Worm (Caenorhabditis elegans) whole organism, mixed stage, embryonic: Measurements from ENCODE around the gene ZK673.11.
"Not testable (repeated sequence)": the region's sequence is repeated elsewhere in the genome, so short reads cannot be mapped to it uniquely, and the experiment has no call there.

ENCODE experiments used
- blmp-1 ChIP-seq: fragments of 150-350 bp; optimal IDR thresholded peaks from 2 replicates; lab custom pipeline; 2014; ENCODE audit warnings: missing biosample characterization, missing genetic modification characterization
- drap-1 ChIP-seq: fragments of 200-800 bp; sonication (Bioruptor generic); optimal IDR thresholded peaks from 3 replicates; lab custom pipeline; 2018; ENCODE audit warnings: mild to moderate bottlenecking, missing genetic modification characterization, missing compliant biosample characterization
- hlh-1 ChIP-seq: fragments of 150-350 bp; optimal IDR thresholded peaks from 2 replicates; lab custom pipeline; 2014; ENCODE audit warnings: missing biosample characterization, missing genetic modification reagents, missing genetic modification characterization
- lsy-2 ChIP-seq: fragments of 150-350 bp; optimal IDR thresholded peaks from 2 replicates; lab custom pipeline; 2014; ENCODE audit warnings: missing biosample characterization, missing genetic modification characterization
- nhr-12 ChIP-seq: fragments of 150-350 bp; optimal IDR thresholded peaks from 2 replicates; lab custom pipeline; 2014; ENCODE audit warnings: missing biosample characterization, missing genetic modification characterization
- nhr-237 ChIP-seq: fragments of 150-350 bp; optimal IDR thresholded peaks from 2 replicates; lab custom pipeline; 2014; ENCODE audit warnings: missing biosample characterization, missing genetic modification characterization
- nhr-76 ChIP-seq: sonication (generic microtip); optimal IDR thresholded peaks from 2 replicates; lab custom pipeline; 2017; ENCODE audit warnings: missing biosample characterization, missing genetic modification characterization
- pha-4 ChIP-seq: fragments of 150-350 bp; optimal IDR thresholded peaks from 2 replicates; lab custom pipeline; 2018; ENCODE audit warnings: missing biosample characterization, missing genetic modification reagents, missing genetic modification characterization

DNA sequence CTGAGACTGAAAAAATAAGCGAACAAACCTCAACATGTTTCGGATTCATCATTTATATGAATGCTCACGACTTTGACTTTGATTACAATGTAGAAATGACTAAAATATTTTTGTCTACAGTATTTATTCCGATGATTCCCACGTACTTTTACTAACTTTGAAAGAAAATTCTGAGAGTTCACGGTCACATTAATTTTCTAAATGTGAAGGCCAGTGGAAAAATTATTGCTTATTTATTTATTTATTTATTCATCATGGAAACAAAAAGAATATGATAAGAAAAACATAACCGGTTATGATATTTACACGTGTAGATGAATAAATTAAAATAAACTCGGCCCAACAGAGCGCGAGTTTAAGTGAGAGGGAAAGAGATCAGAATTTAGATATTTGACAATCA, 36.0 kb downstream of the ZK673.11 start, which contains the start of gene ZK666.8:
- TF ChIP-seq nhr-12 (tag; lab: Kevin White, UChicago); lsy-2 (tag; lab: Kevin White, UChicago); pha-4 (tag; lab: Kevin White, UChicago); nhr-76; blmp-1 (tag; lab: Kevin White, UChicago); nhr-237 (tag; lab: Kevin White, UChicago); hlh-1 (tag; lab: Kevin White, UChicago); drap-1 (GFP tag; lab: Kevin White, UChicago): not testable (repeated sequence)
